Worm (Caenorhabditis elegans): Measurements from ENCODE around the gene Y19D2B.2.
A peak's percentile ranks its signal among the peaks of the same experiment; 100 is the strongest.
"Not testable (repeated sequence)": the region's sequence is repeated elsewhere in the genome, so short reads cannot be mapped to it uniquely, and the experiment has no call there.

Y19D2B.2 gene

DNA sequence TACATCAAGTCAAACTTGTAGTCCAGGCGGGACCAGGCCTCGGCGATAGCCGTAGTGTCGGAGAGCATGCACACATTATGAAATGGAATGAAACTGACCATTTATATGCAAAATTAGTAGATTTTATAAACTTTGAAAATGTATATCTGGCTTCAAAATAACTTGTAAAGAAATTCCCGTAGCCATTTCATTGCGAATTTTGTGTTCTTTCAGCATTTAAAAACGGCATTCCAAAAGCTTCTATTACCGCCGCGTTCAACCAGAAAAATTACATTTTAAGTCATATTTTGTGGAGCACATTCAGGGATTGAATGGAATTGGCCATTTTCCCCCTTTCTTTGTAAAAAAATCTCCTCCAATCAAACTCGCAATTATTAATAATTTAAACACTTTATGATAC is 1.2 kb upstream of the Y19D2B.2 start, which contains the start of gene Y19D2B.1:
Gene Y19D2B.1 (minus strand): TSS at position 101 of the 400 bp plus-strand sequence.
- not testable (repeated sequence) for TF ChIP-seq mec-3 (tag; optimal IDR thresholded peaks at IDR 0.05; ENCODE audit: borderline replicate concordance); ceh-30 (tag; optimal IDR thresholded peaks at IDR 0.05); ceh-9 (tag; optimal IDR thresholded peaks at IDR 0.05)

DNA sequence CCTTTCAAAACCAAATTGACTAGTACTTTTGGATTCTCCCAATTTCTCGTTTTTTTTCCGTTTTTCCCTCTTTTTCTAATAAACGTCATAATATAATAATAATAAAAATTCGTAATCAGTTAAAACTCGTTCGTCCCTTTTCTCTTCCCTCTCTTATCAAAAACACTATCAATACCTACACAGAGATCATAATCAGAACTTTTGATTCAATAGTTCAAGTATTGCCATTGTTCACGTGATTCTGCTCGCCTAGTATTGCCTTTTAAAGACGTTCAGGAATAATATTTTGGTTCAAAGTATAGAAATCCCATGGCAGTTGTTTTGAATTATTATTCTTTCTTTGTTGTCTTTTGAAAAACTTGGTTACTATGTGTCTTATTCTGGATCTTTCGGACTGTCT is 621 bp downstream of the Y19D2B.2 start:
- TF ChIP-seq elt-2 (tag; optimal IDR thresholded peaks at IDR 0.05) (peak; percentile 84), ceh-45 (GFP tag; IDR thresholded peaks at IDR 0.05) (no peak), dmd-4 (tag; optimal IDR thresholded peaks at IDR 0.05; ENCODE audit: borderline replicate concordance) (no peak)

DNA sequence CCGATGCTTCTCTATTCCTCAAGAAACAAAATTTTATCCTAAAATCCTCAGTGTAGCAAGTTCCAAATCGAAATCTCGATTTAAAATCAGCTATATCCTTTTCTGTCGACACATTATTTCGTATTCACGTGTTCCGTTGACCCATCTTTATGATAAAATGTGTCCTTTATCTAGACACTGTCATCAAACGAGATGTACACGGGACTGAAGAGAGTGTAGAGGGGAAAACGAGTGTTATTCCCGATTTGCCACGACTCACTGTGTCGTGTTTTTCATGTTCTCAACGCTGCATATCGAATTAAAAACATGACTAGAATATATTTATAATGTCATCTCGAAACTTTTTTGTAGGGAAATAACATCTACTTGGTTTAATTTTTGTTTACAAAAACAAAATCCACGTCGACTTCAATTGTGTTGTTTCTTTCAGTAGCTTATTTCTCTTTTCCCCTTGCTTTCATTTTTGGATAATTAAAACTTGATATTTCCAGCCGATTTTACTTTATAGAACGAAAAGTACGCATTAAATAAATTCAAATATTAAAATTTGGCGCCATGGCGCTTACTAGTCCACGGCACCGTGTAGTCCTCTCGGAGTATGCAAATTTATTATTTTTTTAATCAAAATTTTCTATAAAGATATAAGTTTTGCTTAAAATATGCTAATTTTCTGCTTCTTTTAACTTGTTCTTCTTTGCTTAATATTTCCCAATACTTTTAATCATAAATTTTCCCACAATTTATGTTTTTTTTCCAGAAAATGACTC is 1.9 kb downstream of the Y19D2B.2 start, which contains the start of gene metr-1:
Gene metr-1 (plus strand): TSS at position 758 of the 767 bp plus-strand sequence.
- TF ChIP-seq ceh-14 (tag; optimal IDR thresholded peaks at IDR 0.05) = no peak
- no peak for TF ChIP-seq syd-9 (tag; optimal IDR thresholded peaks at IDR 0.05)
- TF ChIP-seq ceh-31 (tag; optimal IDR thresholded peaks at IDR 0.05) = peak; percentile 18
- peak; percentile 33 for TF ChIP-seq elt-2 (tag; optimal IDR thresholded peaks at IDR 0.05)

DNA sequence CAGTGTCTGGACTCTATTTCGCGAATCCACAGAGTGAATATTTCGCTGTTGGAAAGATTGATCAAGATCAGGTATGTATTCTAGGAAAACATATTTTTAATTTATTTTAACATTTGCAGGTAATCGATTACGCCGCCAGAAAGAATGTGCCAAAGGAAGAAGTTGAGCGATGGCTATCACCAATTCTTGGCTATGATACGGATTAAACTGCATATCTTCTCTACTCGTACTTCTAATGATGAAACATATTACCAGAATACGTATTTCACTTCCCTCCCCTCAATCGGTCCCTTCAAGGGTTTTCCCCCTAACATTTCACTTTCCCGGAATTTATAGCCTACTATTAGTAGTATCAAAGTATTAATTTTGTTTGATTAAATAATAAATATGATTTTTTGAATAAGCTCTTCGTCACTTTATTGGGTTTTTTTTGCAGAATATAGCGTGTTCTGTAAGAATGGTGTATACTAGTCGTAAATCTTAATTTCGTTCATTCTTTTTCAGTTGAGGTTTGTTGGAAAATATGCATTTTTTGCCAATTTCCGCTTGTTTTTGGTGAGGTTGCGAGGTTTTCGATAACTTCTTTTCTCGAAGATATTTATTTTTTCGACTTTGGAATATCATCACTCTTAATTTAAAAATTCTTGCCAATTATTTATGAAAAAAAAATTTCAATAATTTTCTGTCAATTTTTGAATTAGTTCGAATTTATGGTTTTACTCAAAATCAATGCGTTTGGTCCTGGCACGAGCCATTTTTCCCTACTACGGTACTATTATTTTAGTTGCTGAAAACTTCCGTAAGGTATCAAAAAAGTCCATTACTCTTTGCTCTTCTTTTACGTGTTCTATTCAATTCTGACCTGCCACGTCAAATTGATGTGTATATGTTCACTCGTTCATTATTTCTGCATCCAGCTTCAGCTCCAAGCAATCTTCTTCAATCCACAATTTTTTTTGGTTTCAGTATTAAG is 6.9 kb downstream of the Y19D2B.2 start:
- TF ChIP-seq che-1 (tag; optimal IDR thresholded peaks at IDR 0.05) = no peak
- TF ChIP-seq fkh-10 (GFP tag; optimal IDR thresholded peaks at IDR 0.05) = no peak
- TF ChIP-seq Y22D7AL.16 (tag; optimal IDR thresholded peaks at IDR 0.05) = no peak
- no peak for TF ChIP-seq ceh-30 (tag; optimal IDR thresholded peaks at IDR 0.05)
- no peak for TF ChIP-seq ceh-48 (tag; optimal IDR thresholded peaks at IDR 0.05)
- no peak for TF ChIP-seq pros-1 (tag; optimal IDR thresholded peaks at IDR 0.05)
- no peak for TF ChIP-seq ceh-18 (tag; optimal IDR thresholded peaks at IDR 0.05)
- TF ChIP-seq nhr-232 (tag; optimal IDR thresholded peaks at IDR 0.05) = no peak
- no peak for TF ChIP-seq ceh-24 (tag; optimal IDR thresholded peaks at IDR 0.05)
- TF ChIP-seq ceh-14 (tag; optimal IDR thresholded peaks at IDR 0.05) = no peak
- TF ChIP-seq zip-5 (tag; optimal IDR thresholded peaks at IDR 0.05) = no peak
- TF ChIP-seq ama-1 (optimal IDR thresholded peaks at IDR 0.05) = no peak
- TF ChIP-seq nhr-11 (tag; optimal IDR thresholded peaks at IDR 0.05) = no peak
- TF ChIP-seq ceh-34 (tag; optimal IDR thresholded peaks at IDR 0.05) = no peak

DNA sequence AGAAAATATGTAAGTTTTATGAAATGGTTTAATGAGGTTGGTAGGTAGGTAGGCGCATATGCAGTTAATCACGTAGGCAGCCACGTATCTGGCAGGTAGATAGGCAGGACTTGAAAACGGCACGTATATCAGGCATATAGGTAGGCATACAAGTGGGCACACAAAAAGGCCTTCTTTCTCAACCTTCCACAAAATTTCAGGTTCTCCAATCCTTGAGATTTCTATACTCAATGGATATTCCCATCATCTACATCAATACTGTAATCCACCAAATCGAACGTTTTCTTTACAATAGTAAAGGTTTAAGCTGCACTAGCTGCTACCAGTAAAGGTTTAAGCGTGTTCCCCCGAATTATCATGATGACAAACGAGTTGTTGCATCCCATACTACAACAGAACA is 8.3 kb downstream of the Y19D2B.2 start:
- no peak for TF ChIP-seq ceh-18 (tag; optimal IDR thresholded peaks at IDR 0.05)

DNA sequence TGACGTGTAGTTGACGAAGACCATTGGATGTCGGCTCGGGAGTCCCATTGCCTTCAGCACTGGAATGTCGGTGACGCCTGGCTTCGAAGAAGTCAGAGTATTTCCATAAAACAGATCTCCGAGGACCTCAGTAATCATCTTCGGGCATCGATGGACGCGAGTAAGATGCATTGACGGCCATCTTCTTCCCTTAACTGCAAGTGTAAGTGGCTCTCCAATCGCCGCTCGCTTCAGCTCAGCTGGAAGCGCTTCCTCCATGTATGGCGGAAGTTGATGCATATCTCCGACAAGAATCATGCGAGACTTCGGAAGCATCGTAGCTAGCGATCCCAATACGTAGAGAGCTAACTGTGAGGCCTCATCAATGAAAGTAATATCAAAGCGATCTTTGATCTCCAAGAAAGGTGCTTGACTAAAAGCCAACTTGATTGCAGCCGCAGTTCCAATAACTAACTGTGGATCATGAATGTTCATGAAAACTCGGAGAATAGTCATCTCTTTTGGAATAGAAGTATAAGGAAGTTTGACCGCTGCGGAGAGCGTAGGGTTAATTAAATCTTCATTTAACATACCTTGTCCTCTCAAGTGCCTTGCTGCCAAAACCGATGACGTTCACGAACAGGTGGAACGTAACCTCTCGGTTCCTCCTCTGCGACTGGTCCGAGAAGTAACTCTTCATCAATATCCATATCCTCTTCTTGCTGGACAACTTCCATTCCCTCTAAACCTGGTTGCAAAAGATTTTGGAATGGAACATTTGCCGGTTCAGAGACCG is 10.1 kb downstream of the Y19D2B.2 start:
- TF ChIP-seq pros-1 (tag; optimal IDR thresholded peaks at IDR 0.05) = no peak
- TF ChIP-seq pat-9 (tag; optimal IDR thresholded peaks at IDR 0.05) = no peak

DNA sequence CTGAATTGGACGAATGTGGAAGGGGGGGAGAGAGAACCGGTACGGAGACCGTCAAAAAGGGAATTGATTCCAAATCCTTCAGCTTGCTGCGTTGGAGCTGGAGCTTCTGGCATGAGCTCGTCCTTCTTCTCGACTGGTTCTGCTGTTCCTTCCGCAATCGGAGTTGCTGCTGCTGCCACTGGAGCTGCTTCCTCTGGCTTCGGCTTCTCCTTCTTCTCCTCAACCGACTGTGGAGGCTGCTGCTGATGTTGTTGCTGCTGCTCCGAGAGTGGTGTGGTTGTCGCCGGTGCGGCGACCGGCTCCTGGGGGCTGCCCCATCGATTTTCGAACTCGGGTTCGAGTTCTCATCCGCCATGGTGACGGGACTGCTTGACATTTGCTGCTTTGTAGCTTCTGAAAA is 10.7 kb downstream of the Y19D2B.2 start, which contains the start of gene R03D7.2:
Gene R03D7.2 (minus strand): TSS at position 399 of the 400 bp plus-strand sequence.
- TF ChIP-seq ceh-48 (tag; optimal IDR thresholded peaks at IDR 0.05) = no peak
- no peak for TF ChIP-seq mec-3 (tag; optimal IDR thresholded peaks at IDR 0.05; ENCODE audit: borderline replicate concordance)
- TF ChIP-seq pag-3 (tag; optimal IDR thresholded peaks at IDR 0.05; ENCODE audit: borderline replicate concordance) = no peak
- TF ChIP-seq ahr-1 (tag; optimal IDR thresholded peaks at IDR 0.05) = no peak
- no peak for TF ChIP-seq hlh-30 (tag; optimal IDR thresholded peaks at IDR 0.05; ENCODE audit: insufficient read depth)
- TF ChIP-seq ets-4 (tag; optimal IDR thresholded peaks at IDR 0.05) = no peak
- TF ChIP-seq T23F11.4 (GFP tag; optimal IDR thresholded peaks at IDR 0.05) = no peak
- no peak for TF ChIP-seq hlh-6 (tag; optimal IDR thresholded peaks at IDR 0.05)
- TF ChIP-seq elt-4 (tag; optimal IDR thresholded peaks at IDR 0.05) = no peak
- TF ChIP-seq syd-9 (tag; optimal IDR thresholded peaks at IDR 0.05) = no peak
